Fruit fly (Drosophila melanogaster): Measurements from ENCODE around the gene kuz.

Gene kuz

dm6 chr2L:13531785-13532184 is 18.2 kb upstream of the kuz start, which contains the start of gene CG33644:
Gene CG33644, plus strand, starts transcription at chr2L:13532085.
- TF ChIP-seq Rel (GFP tag; optimal IDR thresholded peaks at IDR 0.05) (no peak), Rel (tag; optimal IDR thresholded peaks at IDR 0.05) (no peak), Abd-B (GFP tag; optimal IDR thresholded peaks at IDR 0.05) (no peak), OdsH (GFP tag; optimal IDR thresholded peaks at IDR 0.05) (no peak), pan (optimal IDR thresholded peaks at IDR 0.05) (no peak), CG32264 (GFP tag; optimal IDR thresholded peaks at IDR 0.05) (no peak), tai (GFP tag; optimal IDR thresholded peaks at IDR 0.05) (no peak), ey (GFP tag; optimal IDR thresholded peaks at IDR 0.05) (no peak), HLH106 (tag; optimal IDR thresholded peaks at IDR 0.05) (no peak), lola (GFP tag; optimal IDR thresholded peaks at IDR 0.05) (no peak), psq (GFP tag; optimal IDR thresholded peaks at IDR 0.05) (no peak), woc (GFP tag; optimal IDR thresholded peaks at IDR 0.05) (no peak), usp (GFP tag; optimal IDR thresholded peaks at IDR 0.05) (no peak), Dfd (GFP tag; optimal IDR thresholded peaks at IDR 0.05) (no peak)

- TF ChIP-seq GATAd (GFP tag; optimal IDR thresholded peaks at IDR 0.05), result no peak
- no peak for TF ChIP-seq Abd-B (GFP tag; optimal IDR thresholded peaks at IDR 0.05)
- TF ChIP-seq dsf (GFP tag; optimal IDR thresholded peaks at IDR 0.05; ENCODE audit: borderline replicate concordance), result no peak
- no peak for TF ChIP-seq Sp1 (GFP tag; optimal IDR thresholded peaks at IDR 0.05)
- TF ChIP-seq OdsH (GFP tag; optimal IDR thresholded peaks at IDR 0.05), result no peak
- TF ChIP-seq Rel (GFP tag; optimal IDR thresholded peaks at IDR 0.05), result no peak
- TF ChIP-seq Rel (tag; optimal IDR thresholded peaks at IDR 0.05), result no peak
- TF ChIP-seq Hr83 (GFP tag; optimal IDR thresholded peaks at IDR 0.05; ENCODE audit: poor library complexity, severe bottlenecking), result no peak
- TF ChIP-seq ey (GFP tag; optimal IDR thresholded peaks at IDR 0.05), result no peak
- TF ChIP-seq usp (GFP tag; optimal IDR thresholded peaks at IDR 0.05), result no peak
- no peak for TF ChIP-seq Dfd (GFP tag; optimal IDR thresholded peaks at IDR 0.05)
- TF ChIP-seq sage (GFP tag; optimal IDR thresholded peaks at IDR 0.05), result no peak
- no peak for TF ChIP-seq jim (GFP tag; optimal IDR thresholded peaks at IDR 0.05)
These were observed 17.4 kb upstream of the kuz start, which contains the start of gene CG33645 for dm6 chr2L:13532524-13532923. Gene CG33645, plus strand, starts transcription at chr2L:13532824.

- TF ChIP-seq pan (optimal IDR thresholded peaks at IDR 0.05), result no peak
- TF ChIP-seq sage (GFP tag; optimal IDR thresholded peaks at IDR 0.05), result no peak
- no peak for TF ChIP-seq Abd-B (GFP tag; optimal IDR thresholded peaks at IDR 0.05)
- no peak for TF ChIP-seq CG32264 (GFP tag; optimal IDR thresholded peaks at IDR 0.05)
- no peak for TF ChIP-seq psq (GFP tag; optimal IDR thresholded peaks at IDR 0.05)
These were observed 14.3 kb upstream of the kuz start, which contains the start of gene CG15638 for dm6 chr2L:13535678-13536077. Gene CG15638, minus strand, starts transcription at chr2L:13535778.

- TF ChIP-seq ey (GFP tag; optimal IDR thresholded peaks at IDR 0.05), result no peak
- no peak for TF ChIP-seq brk (GFP tag; optimal IDR thresholded peaks at IDR 0.05)
- TF ChIP-seq dl (GFP tag; optimal IDR thresholded peaks at IDR 0.05; ENCODE audit: insufficient read depth in 1 of 2, partially characterized antibody in 2 of 2), result no peak
These were observed 9.2 kb upstream of the kuz start, which contains the start of gene CG16852 for dm6 chr2L:13540704-13541103. Gene CG16852, plus strand, starts transcription at chr2L:13540751.

- TF ChIP-seq Vsx2 (GFP tag; optimal IDR thresholded peaks at IDR 0.05; ENCODE audit: partially characterized antibody) (no peak), jim (GFP tag; optimal IDR thresholded peaks at IDR 0.05) (no peak), CG32264 (GFP tag; optimal IDR thresholded peaks at IDR 0.05) (no peak), dl (GFP tag; optimal IDR thresholded peaks at IDR 0.05; ENCODE audit: insufficient read depth in 1 of 2, partially characterized antibody in 2 of 2) (no peak), Abd-B (GFP tag; optimal IDR thresholded peaks at IDR 0.05) (no peak), dmrt93B (GFP tag; optimal IDR thresholded peaks at IDR 0.05) (no peak)
These were observed 8.0 kb upstream of the kuz start, which contains the start of gene CG16853 for dm6 chr2L:13541968-13542367. Gene CG16853, plus strand, starts transcription at chr2L:13542268.

- no peak for TF ChIP-seq br (GFP tag; optimal IDR thresholded peaks at IDR 0.05)
These were observed 7.5 kb upstream of the kuz start, which contains the start of gene CG9263 for dm6 chr2L:13542476-13542875. Gene CG9263, minus strand, starts transcription at chr2L:13542576.

dm6 chr2L:13545678-13546077 is 4.3 kb upstream of the kuz start:
- no peak for TF ChIP-seq Jra (GFP tag; optimal IDR thresholded peaks at IDR 0.05)
- no peak for TF ChIP-seq Myc (optimal IDR thresholded peaks at IDR 0.05)
- no peak for TF ChIP-seq Hnf4 (GFP tag; optimal IDR thresholded peaks at IDR 0.05)
- no peak for TF ChIP-seq Rel (GFP tag; optimal IDR thresholded peaks at IDR 0.05)
- TF ChIP-seq Rel (tag; optimal IDR thresholded peaks at IDR 0.05), result no peak
- TF ChIP-seq tai (GFP tag; optimal IDR thresholded peaks at IDR 0.05), result no peak
- TF ChIP-seq pan (optimal IDR thresholded peaks at IDR 0.05), result no peak

Data from whole organism, wandering third instar larva.